Fruit fly (Drosophila melanogaster) Kc167 (cell line): ENCODE data around the gene CG12347.

Experiments used
- Myc ChIP-seq: fragments of >200 bp; optimal IDR thresholded peaks from 2 replicates; lab custom pipeline; 2017; ENCODE audit warnings: missing external identifiers
- Sin3A ChIP-seq: fragments of >200 bp; optimal IDR thresholded peaks from 2 replicates; lab custom pipeline; 2018; ENCODE audit warnings: missing external identifiers
- h ChIP-seq: fragments of >200 bp; optimal IDR thresholded peaks from 3 replicates; lab custom pipeline; 2018; ENCODE audit warnings: missing external identifiers
- insv ChIP-seq: fragments of >200 bp; optimal IDR thresholded peaks from 3 replicates; lab custom pipeline; 2018; ENCODE audit warnings: missing external identifiers
- psq ChIP-seq: fragments of >200 bp; optimal IDR thresholded peaks from 2 replicates; lab custom pipeline; 2017; ENCODE audit warnings: missing external identifiers

DNA sequence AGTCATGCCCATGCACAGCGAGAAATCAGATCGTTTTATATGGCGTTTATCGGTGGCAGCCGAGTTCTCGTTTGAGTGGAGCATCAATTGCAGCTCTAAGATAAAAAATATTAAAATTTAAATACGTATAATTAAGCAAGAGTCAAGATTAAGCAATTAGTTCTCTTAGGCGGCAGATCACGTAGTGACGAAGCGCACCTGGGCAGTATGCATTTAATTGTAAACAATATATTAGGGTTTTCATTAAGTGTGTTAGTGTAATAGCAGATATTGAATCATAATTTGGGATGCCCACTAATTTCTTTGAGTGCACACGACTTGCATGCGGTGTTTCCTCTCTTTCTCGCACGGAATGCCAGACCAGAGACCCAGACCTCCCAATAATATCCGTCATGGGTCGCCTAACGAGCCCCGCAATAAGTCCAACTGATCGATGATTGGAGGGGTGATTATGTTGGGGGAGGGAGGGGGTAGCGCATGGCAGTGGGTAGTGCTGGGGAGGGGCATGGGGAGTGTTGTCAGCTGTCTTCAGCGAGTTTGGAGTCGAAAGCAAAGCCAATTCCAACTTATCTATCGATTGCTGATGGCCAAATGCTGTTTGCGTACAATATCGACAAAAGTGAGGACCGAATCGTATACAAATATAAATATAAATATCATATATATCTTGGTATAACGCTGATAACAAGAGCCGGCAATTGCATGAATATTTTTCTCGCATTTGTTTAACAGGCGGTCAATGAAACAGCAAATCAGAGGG is 43.3 kb downstream of the CG12347 start:
- TF ChIP-seq insv (lab: Kevin White, UChicago): no peak
- no peak for TF ChIP-seq Sin3A
- TF ChIP-seq psq: no peak
- TF ChIP-seq Myc: no peak
- TF ChIP-seq h (lab: Kevin White, UChicago): no peak
